Worm (Caenorhabditis elegans) whole organism, late embryonic: ENCODE data around the gene sup-10.

Experiments
- K02D7.2 ChIP-seq: sonication (generic microtip); optimal IDR thresholded peaks from 2 replicates; lab custom pipeline; 2017; ENCODE audit warnings: mild to moderate bottlenecking, missing genetic modification characterization, missing compliant biosample characterization
- ceh-18 ChIP-seq: sonication (generic microtip); optimal IDR thresholded peaks from 2 replicates; lab custom pipeline; 2016; ENCODE audit warnings: missing genetic modification characterization, missing compliant biosample characterization
- ceh-6 ChIP-seq: fragments of 200-800 bp; sonication (Bioruptor generic); optimal IDR thresholded peaks from 2 replicates; lab custom pipeline; 2018; ENCODE audit warnings: mild to moderate bottlenecking, missing genetic modification characterization, missing compliant biosample characterization
- ceh-9 ChIP-seq: sonication (generic microtip); optimal IDR thresholded peaks from 2 replicates; lab custom pipeline; 2016; ENCODE audit warnings: mild to moderate bottlenecking, missing genetic modification characterization, inconsistent platforms, missing compliant biosample characterization
- che-1 ChIP-seq: sonication (generic microtip); optimal IDR thresholded peaks from 2 replicates; lab custom pipeline; 2016; ENCODE audit warnings: mild to moderate bottlenecking, missing genetic modification characterization, missing compliant biosample characterization
- elt-2 ChIP-seq: sonication (generic microtip); optimal IDR thresholded peaks from 2 replicates; lab custom pipeline; 2016; ENCODE audit warnings: missing genetic modification reagents, missing genetic modification characterization, missing compliant biosample characterization
- fkh-6 ChIP-seq: sonication (generic microtip); optimal IDR thresholded peaks from 2 replicates; lab custom pipeline; 2016; ENCODE audit warnings: missing genetic modification characterization, missing compliant biosample characterization
- hlh-6 ChIP-seq: sonication (generic microtip); optimal IDR thresholded peaks from 2 replicates; lab custom pipeline; 2016; ENCODE audit warnings: missing genotype, missing genetic modification characterization, missing compliant biosample characterization
- madf-2 ChIP-seq: sonication (generic microtip); optimal IDR thresholded peaks from 2 replicates; lab custom pipeline; 2017; ENCODE audit warnings: missing genetic modification characterization, missing compliant biosample characterization
- pqm-1 ChIP-seq: sonication (generic microtip); optimal IDR thresholded peaks from 2 replicates; lab custom pipeline; 2016; ENCODE audit warnings: missing genetic modification characterization, missing compliant biosample characterization
- ref-2 ChIP-seq: sonication (generic microtip); optimal IDR thresholded peaks from 2 replicates; lab custom pipeline; 2016; ENCODE audit warnings: missing genetic modification characterization, missing compliant biosample characterization
- sdc-2 ChIP-seq: sonication (generic microtip); optimal IDR thresholded peaks from 2 replicates; lab custom pipeline; 2016; ENCODE audit warnings: missing genotype, missing genetic modification characterization, missing compliant biosample characterization
- zip-5 ChIP-seq: sonication (generic microtip); optimal IDR thresholded peaks from 2 replicates; lab custom pipeline; 2016; ENCODE audit warnings: missing genetic modification characterization, missing compliant biosample characterization

DNA sequence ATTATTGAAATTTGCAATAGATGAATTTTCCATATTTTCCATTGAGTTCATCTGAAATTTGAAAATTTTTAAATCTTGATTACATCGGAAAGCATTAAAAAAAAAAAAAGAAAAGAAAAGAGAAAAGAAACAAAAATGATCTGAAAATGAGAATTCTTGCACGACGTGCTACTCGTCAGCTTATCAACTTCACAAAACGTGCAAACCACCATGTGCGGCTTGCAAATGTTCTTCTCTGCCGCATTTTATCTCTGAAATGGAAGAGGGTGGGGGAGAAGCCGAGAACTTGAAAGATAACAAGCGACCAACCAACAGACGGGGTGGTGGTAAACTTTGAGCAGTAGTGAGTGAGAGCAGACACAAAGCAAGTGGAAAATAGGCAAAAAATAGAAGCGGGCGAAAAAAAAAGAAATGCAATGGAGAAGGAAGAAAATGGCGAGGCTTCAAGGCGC is 5.9 kb downstream of the sup-10 start, which contains the start of gene F31A3.3:
- no peak for TF ChIP-seq ceh-9
- no peak for TF ChIP-seq che-1 (tag; lab: Kevin White, UChicago)
- no peak for TF ChIP-seq ceh-18 (tag; lab: Kevin White, UChicago)
- TF ChIP-seq pqm-1 = no peak
- no peak for TF ChIP-seq K02D7.2
- TF ChIP-seq madf-2 (tag; lab: Kevin White, UChicago) = no peak
- TF ChIP-seq zip-5 (tag; lab: Kevin White, UChicago) = no peak
- TF ChIP-seq fkh-6 = no peak
- no peak for TF ChIP-seq ref-2 (tag; lab: Kevin White, UChicago)
- TF ChIP-seq ceh-6 (GFP tag; lab: Kevin White, UChicago) = no peak
- no peak for TF ChIP-seq sdc-2 (tag; lab: Kevin White, UChicago)
- peak; percentile 25 for TF ChIP-seq elt-2 (tag; lab: Kevin White, UChicago)
- no peak for TF ChIP-seq hlh-6 (tag; lab: Kevin White, UChicago)
